Fruit fly (Drosophila melanogaster): ENCODE data around the gene CG18130.

CG18130 gene

DNA sequence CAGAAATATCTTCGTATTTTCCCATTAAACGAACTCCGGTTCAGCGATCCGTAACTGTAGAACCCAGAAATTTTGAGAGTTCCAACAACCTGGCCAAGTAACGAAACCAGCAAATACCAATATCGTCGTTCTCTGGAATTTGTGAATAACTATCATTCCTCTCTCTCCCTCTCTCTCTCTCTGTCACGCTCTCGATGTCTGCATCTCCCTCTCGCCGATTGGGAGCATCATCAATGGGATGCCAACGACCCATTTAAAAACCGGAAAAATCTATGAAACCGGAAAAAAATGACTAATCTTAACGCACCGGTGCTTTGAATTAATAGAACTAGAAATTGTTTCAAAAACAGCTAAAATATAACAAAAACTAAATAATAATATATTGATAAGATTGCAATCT is 15.0 kb upstream of the CG18130 start:
- no peak for TF ChIP-seq noc (tag; optimal IDR thresholded peaks at IDR 0.05)

DNA sequence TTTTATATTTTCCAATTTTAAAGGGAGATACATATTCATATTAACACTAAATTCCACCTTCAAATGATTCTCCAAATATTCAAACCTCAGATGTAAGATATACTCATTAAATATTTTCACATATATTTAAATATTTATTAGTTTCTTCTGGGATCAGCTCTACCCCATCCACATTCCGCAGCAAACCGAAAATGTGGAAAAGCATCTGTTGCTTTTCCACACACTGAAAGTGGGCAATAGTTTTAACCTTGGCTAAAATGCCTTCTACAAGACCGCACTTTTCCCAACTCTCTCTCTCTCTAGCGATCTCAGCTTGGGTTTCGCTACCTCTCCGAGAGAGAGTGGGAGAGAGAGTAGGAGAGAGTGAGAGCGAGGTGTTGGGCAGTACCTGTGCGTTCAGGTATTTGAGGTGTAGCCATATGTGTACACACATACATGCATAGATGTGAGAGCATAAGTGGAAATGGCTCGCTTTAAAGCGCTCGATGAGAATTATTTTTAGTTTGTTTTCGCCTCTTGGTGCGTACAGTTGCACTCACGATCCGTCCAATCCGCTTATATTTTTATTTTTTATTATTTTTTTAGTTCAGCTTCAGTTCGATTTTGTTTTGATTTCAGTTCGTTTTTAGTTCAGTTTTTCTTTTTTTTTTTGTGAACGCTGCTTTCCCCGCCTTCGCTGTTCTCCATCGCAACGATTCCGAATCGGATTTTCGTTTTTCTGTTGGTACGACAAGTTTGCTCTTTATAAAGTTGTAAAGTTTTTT is 14.3 kb upstream of the CG18130 start, which contains the start of gene CG1806:
Gene CG1806, plus strand, starts transcription at position 499 of the 764 bp plus-strand sequence.
- no peak for TF ChIP-seq noc (tag; optimal IDR thresholded peaks at IDR 0.05)

DNA sequence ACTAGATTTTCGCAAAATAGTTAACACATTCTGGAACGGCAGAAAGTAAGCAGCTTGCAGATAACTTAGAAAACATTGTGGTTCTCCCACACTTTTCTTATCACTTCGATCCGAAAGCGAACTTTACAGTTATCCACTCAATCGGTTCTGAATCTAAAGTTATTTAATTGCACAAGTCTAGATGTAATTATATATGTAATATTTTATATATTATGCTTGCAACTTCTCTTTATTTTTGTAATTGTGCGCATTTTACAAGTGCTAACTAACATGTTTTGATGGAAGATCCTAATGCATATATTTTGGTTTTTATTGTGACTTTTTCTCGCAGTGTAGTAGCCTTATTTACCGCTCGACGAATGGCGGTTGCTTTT is 11.8 kb upstream of the CG18130 start:
- peak; percentile 12 for TF ChIP-seq noc (tag; optimal IDR thresholded peaks at IDR 0.05)

DNA sequence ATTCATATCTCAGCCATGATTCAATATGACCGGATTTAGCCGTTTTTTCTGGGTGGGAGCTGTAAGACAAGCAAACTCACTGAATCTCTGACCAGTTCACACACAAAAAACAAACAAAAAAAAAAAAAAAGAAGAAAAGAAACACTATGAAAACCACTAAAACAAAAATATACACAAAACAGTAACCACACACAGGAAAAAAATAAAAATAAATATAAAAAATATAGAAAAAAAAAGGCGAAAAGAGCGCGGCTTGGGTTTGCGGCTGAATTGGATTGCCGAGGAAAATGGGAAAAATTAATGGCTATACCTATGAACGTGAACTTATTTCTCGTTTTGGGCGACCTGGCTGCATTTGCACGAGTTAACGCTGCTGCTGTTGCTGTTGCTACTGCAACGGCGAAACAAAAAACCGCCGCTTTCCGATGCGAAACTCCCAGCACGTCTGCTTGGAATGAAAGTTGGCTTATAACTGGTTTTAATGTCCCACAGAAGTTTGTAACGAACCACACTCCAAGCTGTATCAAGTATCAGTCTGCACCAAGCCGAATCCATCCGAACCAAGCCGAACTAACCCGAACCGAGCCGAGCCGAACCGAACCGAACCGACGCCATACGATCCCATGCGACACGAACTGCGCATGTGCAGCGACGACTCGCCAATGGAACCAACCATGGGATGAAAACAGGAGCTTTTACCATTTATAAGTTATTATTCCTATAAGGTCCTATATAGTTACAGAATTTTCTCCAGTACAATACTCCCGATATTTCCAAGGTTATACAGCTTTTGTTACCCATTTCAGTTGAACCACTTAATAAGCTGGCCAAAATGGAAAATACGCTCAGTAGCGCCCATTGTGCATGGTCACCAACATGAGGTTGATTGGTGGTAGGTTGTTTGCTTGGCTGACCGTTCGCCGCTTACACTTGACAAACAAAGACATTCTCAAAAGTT is 11.1 kb upstream of the CG18130 start, which contains the start of gene fw:
Gene fw, minus strand, starts transcription at position 478 of the 958 bp plus-strand sequence.
- TF ChIP-seq noc (tag; optimal IDR thresholded peaks at IDR 0.05) = peak; percentile 42

DNA sequence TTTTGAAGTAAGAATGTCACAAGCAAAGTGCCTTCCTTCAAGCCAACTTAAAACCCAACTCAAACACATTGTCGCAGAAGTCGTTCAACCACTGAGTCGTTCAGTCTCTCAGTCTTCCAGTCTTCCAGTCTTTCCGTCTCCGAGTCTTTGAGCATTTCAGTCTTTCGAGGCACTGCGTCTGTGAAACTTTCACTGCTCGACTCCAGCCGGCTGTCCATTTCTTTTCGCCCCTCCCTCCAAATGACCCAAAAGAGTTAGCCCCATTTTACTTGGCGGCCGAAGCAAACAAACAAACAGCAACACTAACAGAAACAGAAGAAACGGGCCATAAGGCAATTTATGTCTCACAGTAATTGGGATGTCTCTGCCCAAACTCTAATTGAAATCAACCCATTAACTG is 8.4 kb upstream of the CG18130 start:
- TF ChIP-seq noc (tag; optimal IDR thresholded peaks at IDR 0.05) = no peak

DNA sequence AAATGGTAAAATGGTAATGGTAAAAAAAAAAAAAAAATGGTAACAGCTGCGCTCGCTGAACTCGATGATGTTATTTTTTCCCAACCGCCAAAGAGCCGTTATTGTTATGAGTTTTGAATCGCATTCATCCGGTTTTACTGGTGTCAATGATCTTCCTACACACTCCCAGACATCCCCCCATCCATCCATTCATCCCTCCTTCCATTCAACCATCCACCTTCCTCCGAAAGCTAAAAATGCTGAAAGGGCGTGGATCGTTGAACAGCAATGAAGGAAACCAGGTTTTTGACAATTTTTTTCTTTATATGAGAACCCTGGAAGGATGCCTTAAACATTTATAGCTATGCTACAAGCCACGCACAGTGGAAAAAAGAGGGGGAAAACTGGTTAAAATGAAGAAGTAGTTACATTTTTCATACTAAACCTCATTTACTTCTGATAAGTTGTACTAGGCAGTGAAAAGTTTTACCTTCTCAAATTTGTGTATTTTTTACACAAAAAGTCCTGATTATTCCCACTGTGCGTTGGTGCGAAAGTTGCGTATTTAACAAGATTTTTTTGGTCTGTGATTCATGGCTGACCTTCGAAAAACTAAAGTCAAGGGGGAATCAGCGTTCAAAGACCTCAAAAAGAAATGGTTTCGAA is 7.5 kb upstream of the CG18130 start:
- TF ChIP-seq noc (tag; optimal IDR thresholded peaks at IDR 0.05) = no peak

DNA sequence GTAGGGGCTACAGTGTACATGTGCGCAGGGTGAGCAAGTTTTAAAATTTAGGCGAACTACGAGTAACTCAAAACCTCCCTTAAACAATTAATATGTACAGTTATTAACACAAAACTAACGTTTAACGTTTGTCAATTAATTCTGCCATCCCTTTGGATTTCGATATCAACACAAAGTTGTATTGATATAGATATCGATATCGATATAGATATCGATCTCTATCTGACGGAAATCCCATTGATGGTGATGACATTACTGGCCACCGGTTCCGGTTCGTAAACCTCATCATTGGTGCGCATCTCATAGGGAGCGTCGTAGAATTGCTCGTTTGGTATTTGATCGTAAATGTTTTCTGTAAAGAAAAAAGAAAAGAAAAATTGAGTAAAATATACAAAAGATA is 711 bp upstream of the CG18130 start:
- TF ChIP-seq noc (tag; optimal IDR thresholded peaks at IDR 0.05) = no peak

DNA sequence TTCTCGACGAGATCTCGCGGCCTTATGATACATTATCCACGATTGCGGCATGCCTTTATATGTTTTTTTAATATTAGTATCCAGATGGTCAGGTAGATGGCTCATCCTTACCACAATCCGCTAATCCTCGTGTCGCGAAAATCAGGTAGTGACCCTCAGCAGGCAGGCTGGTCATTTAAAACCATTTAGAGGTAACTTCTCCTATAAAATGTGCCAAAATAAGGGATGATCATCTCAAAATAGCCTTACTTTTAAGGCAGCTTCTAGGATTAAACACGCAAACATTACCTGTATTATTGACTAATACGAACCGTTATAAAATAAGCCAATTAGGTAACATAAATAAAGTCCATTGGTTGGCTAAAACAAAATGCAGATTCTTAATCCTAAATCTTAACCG is 3.7 kb downstream of the CG18130 start, which contains the start of gene tsg:
Gene tsg, minus strand, starts transcription at position 37 of the 400 bp plus-strand sequence.
- no peak for TF ChIP-seq noc (tag; optimal IDR thresholded peaks at IDR 0.05)

DNA sequence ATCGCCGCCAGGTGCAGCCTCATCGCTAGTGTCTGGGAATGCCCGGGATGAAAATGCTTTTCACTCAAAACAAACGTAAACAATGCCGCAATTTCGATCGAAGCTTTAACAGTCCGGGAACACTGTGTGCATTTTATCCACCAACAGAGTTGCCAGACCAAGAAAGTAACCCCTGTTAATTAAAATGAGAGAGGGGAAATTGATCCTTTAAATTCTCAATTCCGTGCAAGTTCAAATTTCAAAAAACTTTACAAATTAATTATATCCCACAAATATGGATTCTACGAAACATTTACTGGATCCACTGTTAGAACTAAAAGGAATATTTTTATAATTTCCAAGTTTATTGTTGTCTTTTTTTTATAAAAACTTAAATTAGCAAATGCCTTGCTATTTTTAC is 4.9 kb downstream of the CG18130 start, which contains the start of gene gd:
Gene gd, minus strand, starts transcription at position 101 of the 400 bp plus-strand sequence.
- TF ChIP-seq noc (tag; optimal IDR thresholded peaks at IDR 0.05) = no peak

DNA sequence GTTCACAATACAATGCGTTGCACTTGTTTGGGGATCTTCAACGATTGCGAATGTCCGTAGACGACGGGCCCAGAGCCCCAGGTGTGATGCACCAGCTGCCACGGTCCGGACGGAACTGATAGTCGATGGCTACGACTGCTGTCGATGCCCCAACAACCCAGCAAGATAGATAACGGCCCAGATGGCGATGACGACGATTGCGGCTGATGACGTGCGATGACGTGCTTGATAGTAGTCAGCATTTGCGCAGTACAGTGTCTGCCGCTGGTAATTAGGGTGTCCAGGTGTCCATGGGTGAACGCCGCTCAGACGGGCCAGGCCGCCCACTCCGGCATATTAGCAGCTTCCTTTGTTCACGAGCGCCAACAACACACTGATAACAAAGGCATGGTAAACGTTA is 7.6 kb downstream of the CG18130 start, which contains the start of gene cac:
Gene cac, minus strand, starts transcription at position 101 of the 400 bp plus-strand sequence.
- no peak for TF ChIP-seq noc (tag; optimal IDR thresholded peaks at IDR 0.05)

DNA sequence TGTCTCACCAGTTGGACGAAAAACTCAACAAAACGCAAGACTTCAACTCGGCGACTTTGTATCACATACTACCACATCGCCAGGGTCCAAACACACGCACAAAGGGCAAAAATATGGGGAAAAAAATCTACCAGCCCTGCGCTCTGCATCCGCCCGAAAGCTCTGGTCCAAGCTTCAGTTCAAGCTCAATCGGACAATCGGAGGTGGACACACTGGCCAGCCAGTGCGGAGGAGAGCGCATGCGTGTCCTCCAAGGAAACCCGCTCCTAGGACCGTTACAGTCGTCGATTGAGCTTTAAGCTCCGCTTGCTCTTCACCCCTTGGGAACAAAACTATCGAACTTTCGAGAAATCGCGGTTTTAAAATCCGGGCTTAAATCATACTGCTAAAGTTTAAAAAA is 8.7 kb downstream of the CG18130 start:
- TF ChIP-seq noc (tag; optimal IDR thresholded peaks at IDR 0.05) = no peak

Data from whole organism, larva.